Worm (Caenorhabditis elegans): ENCODE measurements around the gene T09B9.1.

DNA sequence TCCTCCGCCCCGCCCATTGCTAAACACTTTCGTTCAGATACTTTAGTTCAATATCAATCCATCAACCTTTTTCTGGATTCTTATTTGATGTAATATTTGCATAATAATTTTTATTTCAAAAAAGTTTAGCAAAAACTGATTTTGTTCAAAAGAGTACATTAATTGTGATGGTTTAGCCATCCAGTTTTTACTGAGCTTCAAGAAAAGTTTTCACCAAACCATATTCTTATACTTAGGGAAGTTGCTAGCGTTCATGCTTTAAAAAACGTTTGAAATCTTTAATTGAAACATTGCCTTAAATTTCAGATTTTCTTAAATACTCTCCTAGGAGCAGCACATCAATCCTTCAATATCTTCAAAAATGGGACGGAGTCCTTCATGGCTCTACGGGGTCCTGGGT is 39.8 kb upstream of the T09B9.1 start, which contains the start of gene him-4:
- TF ChIP-seq fos-1 (tag; optimal IDR thresholded peaks at IDR 0.05) (no peak), pha-4 (tag; optimal IDR thresholded peaks at IDR 0.05) (no peak), jun-1 (tag; optimal IDR thresholded peaks at IDR 0.05) (no peak), snpc-4 (tag; optimal IDR thresholded peaks at IDR 0.05) (no peak)
